Fruit fly (Drosophila melanogaster): ENCODE data around the gene PIG-H.

- TF ChIP-seq usp (GFP tag; optimal IDR thresholded peaks at IDR 0.05) (no peak), CG8478 (optimal IDR thresholded peaks at IDR 0.05) (no peak), EcR (GFP tag; optimal IDR thresholded peaks at IDR 0.05) (no peak)
Measured at dm6 chr3R:7968958-7969701, 30.5 kb upstream of the PIG-H start.

Measured in whole organism.